Fruit fly (Drosophila melanogaster) whole organism, embryonic: Measurements from ENCODE around the gene CoRest.
A peak's percentile ranks its signal among the peaks of the same experiment; 100 is the strongest.

Experiments
- Ada2b ChIP-seq: fragments of 200-800 bp; sonication (Bioruptor generic); IDR thresholded peaks from 2 replicates; pipeline ENCODE4 v1.3.6; 2022; ENCODE audit warnings: missing biosample characterization, missing genetic modification characterization
- CG1024 ChIP-seq: fragments of 200-800 bp; sonication (Bioruptor generic); IDR thresholded peaks from 2 replicates; pipeline ENCODE4 v1.3.6; 2022; ENCODE audit warnings: missing biosample characterization, missing genetic modification characterization
- CG11456 ChIP-seq: fragments of 200-800 bp; sonication (Bioruptor generic); IDR thresholded peaks from 3 replicates; pipeline ENCODE4 v1.3.6; 2022; ENCODE audit warnings: missing biosample characterization, missing genetic modification characterization
- CG11696 ChIP-seq: fragments of 200-800 bp; sonication (Bioruptor generic); IDR thresholded peaks from 2 replicates; pipeline ENCODE4 v1.3.6; 2022; ENCODE audit warnings: missing biosample characterization, missing genetic modification characterization
- CG15011 ChIP-seq: fragments of 200-800 bp; sonication (Bioruptor generic); optimal IDR thresholded peaks from 3 replicates; lab custom pipeline; 2018; ENCODE audit warnings: missing biosample characterization, mild to moderate bottlenecking, missing genetic modification characterization
- CG16813 ChIP-seq: fragments of 200-800 bp; sonication (Bioruptor generic); IDR thresholded peaks from 3 replicates; pipeline ENCODE4 v1.3.6; 2022; ENCODE audit warnings: missing biosample characterization, missing genetic modification characterization; ENCODE audit not compliant: partially characterized antibody
- CG17568 ChIP-seq: fragments of 200-800 bp; sonication (Bioruptor generic); optimal IDR thresholded peaks from 2 replicates; lab custom pipeline; 2018; ENCODE audit warnings: missing biosample characterization, mild to moderate bottlenecking, missing genetic modification characterization, moderate library complexity
- CG17912 ChIP-seq: fragments of 200-800 bp; sonication (Bioruptor generic); optimal IDR thresholded peaks from 2 replicates; lab custom pipeline; 2018; ENCODE audit warnings: missing biosample characterization, mild to moderate bottlenecking, missing genetic modification characterization
- CG31224 ChIP-seq: fragments of 200-800 bp; sonication (Bioruptor generic); IDR thresholded peaks from 2 replicates; pipeline ENCODE4 v1.3.6; 2022; ENCODE audit warnings: missing biosample characterization, missing genetic modification characterization
- CG31365 ChIP-seq: fragments of 200-800 bp; sonication (Bioruptor generic); optimal IDR thresholded peaks from 2 replicates; lab custom pipeline; 2018; ENCODE audit warnings: missing biosample characterization, mild to moderate bottlenecking, missing genetic modification characterization
- CG3163 ChIP-seq: fragments of 200-800 bp; sonication (Bioruptor generic); optimal IDR thresholded peaks from 3 replicates; lab custom pipeline; 2016; ENCODE audit warnings: missing biosample characterization, missing genetic modification characterization
- CG3281 ChIP-seq: fragments of 200-800 bp; sonication (Bioruptor generic); optimal IDR thresholded peaks from 3 replicates; lab custom pipeline; 2017; ENCODE audit warnings: missing biosample characterization, mild to moderate bottlenecking, missing genetic modification characterization
- CG4328 ChIP-seq: fragments of 200-800 bp; sonication (Bioruptor generic); optimal IDR thresholded peaks from 3 replicates; lab custom pipeline; 2017; ENCODE audit warnings: missing biosample characterization, missing genetic modification reagents, missing genetic modification characterization
- CG4707 ChIP-seq: fragments of 200-800 bp; sonication (Bioruptor generic); optimal IDR thresholded peaks from 2 replicates; lab custom pipeline; 2018; ENCODE audit warnings: missing biosample characterization, mild to moderate bottlenecking, missing genetic modification characterization, moderate library complexity
- CG6254 ChIP-seq: fragments of 200-800 bp; sonication (Bioruptor generic); optimal IDR thresholded peaks from 3 replicates; lab custom pipeline; 2017; ENCODE audit warnings: mild to moderate bottlenecking, missing biosample characterization, missing genetic modification reagents, missing genetic modification characterization
- CG6813 ChIP-seq: fragments of 200-800 bp; sonication (Bioruptor generic); optimal IDR thresholded peaks from 2 replicates; lab custom pipeline; 2017; ENCODE audit warnings: missing biosample characterization, missing genetic modification characterization, mild to moderate bottlenecking, moderate library complexity, missing genetic modification reagents
- CG7928 ChIP-seq: fragments of 200-800 bp; sonication (Bioruptor generic); optimal IDR thresholded peaks from 2 replicates; lab custom pipeline; 2017; ENCODE audit warnings: missing biosample characterization, mild to moderate bottlenecking, missing genetic modification characterization
- CG8388 ChIP-seq: fragments of 200-800 bp; sonication (Bioruptor generic); optimal IDR thresholded peaks from 2 replicates; lab custom pipeline; 2019; ENCODE audit warnings: missing biosample characterization, mild to moderate bottlenecking, missing genetic modification characterization, moderate library complexity
- CkIIα-i1 ChIP-seq: fragments of 200-800 bp; sonication (Bioruptor generic); IDR thresholded peaks from 2 replicates; pipeline ENCODE4 v1.3.6; 2022; ENCODE audit warnings: missing biosample characterization, missing genetic modification characterization
- D19A ChIP-seq: fragments of 200-800 bp; optimal IDR thresholded peaks from 3 replicates; lab custom pipeline; 2019; ENCODE audit warnings: missing biosample characterization, mild to moderate bottlenecking, missing genetic modification characterization, moderate library complexity
- Dad ChIP-seq: fragments of 200-800 bp; sonication (Bioruptor generic); optimal IDR thresholded peaks from 3 replicates; lab custom pipeline; 2016; ENCODE audit warnings: missing biosample characterization, missing genetic modification characterization
- Doc2 ChIP-seq: fragments of 200-800 bp; sonication (Bioruptor generic); IDR thresholded peaks from 2 replicates; pipeline ENCODE4 v1.3.6; 2022; ENCODE audit warnings: missing biosample characterization, missing genetic modification characterization
- Hsf ChIP-seq: fragments of 200-800 bp; sonication (Bioruptor generic); optimal IDR thresholded peaks from 3 replicates; lab custom pipeline; 2016; ENCODE audit warnings: missing biosample characterization, missing genetic modification characterization
- Mrtf ChIP-seq: fragments of 200-800 bp; sonication (Bioruptor generic); IDR thresholded peaks from 3 replicates; pipeline ENCODE4 v1.3.6; 2022; ENCODE audit warnings: missing biosample characterization, missing genetic modification characterization
- NfI ChIP-seq: fragments of 200-800 bp; sonication (Bioruptor generic); optimal IDR thresholded peaks from 3 replicates; lab custom pipeline; 2018; ENCODE audit warnings: missing biosample characterization, mild to moderate bottlenecking, missing genetic modification characterization, moderate library complexity
- Oli ChIP-seq: fragments of 200-800 bp; sonication (Bioruptor generic); optimal IDR thresholded peaks from 2 replicates; lab custom pipeline; 2018; ENCODE audit warnings: missing biosample characterization, mild to moderate bottlenecking, missing genetic modification characterization, moderate library complexity
- Pdp1 ChIP-seq, 2 experiments: fragments of 200-800 bp; sonication (Bioruptor generic); optimal IDR thresholded peaks; 3 replicates each; lab custom pipeline; 2016; ENCODE audit warnings: missing biosample characterization in 2 of 2, missing genetic modification characterization in 2 of 2, mild to moderate bottlenecking in 1 of 2, moderate library complexity in 1 of 2
- Sry-β ChIP-seq: fragments of 200-800 bp; sonication (Bioruptor generic); optimal IDR thresholded peaks from 2 replicates; lab custom pipeline; 2018; ENCODE audit warnings: missing biosample characterization, mild to moderate bottlenecking, missing genetic modification characterization, moderate library complexity
- Stat92E ChIP-seq, 3 experiments: fragments of >200 bp in 2 of 3; fragments of 200-800 bp in 1 of 3; sonication (Bioruptor generic) in 1 of 3; optimal IDR thresholded peaks; 2 replicates each; lab custom pipeline; 2017 to 2019; ENCODE audit warnings: missing biosample characterization in 3 of 3, missing genetic modification characterization in 3 of 3, mild to moderate bottlenecking in 1 of 3, moderate library complexity in 1 of 3
- Taf1 ChIP-seq: fragments of 200-800 bp; sonication (Bioruptor generic); IDR thresholded peaks from 2 replicates; pipeline ENCODE4 v1.3.6; 2022; ENCODE audit warnings: missing biosample characterization, missing genetic modification characterization
- abd-A ChIP-seq: fragments of 200-800 bp; sonication (Bioruptor generic); optimal IDR thresholded peaks from 3 replicates; lab custom pipeline; 2019; ENCODE audit warnings: missing biosample characterization, mild to moderate bottlenecking, missing genetic modification characterization, moderate library complexity
- ash1 ChIP-seq: fragments of 200-800 bp; sonication (Bioruptor generic); optimal IDR thresholded peaks from 2 replicates; lab custom pipeline; 2018; ENCODE audit warnings: missing biosample characterization, mild to moderate bottlenecking, missing genetic modification characterization
- cato ChIP-seq: fragments of 200-800 bp; sonication (Bioruptor generic); optimal IDR thresholded peaks from 2 replicates; lab custom pipeline; 2016; ENCODE audit warnings: missing biosample characterization, missing genetic modification characterization, borderline replicate concordance
- dan ChIP-seq: fragments of 200-800 bp; sonication (Bioruptor generic); IDR thresholded peaks from 2 replicates; pipeline ENCODE4 v1.3.6; 2022; ENCODE audit warnings: missing biosample characterization, missing genetic modification characterization
- esg ChIP-seq: fragments of 200-800 bp; sonication (Bioruptor generic); conservative IDR thresholded peaks from 2 replicates; pipeline ENCODE4 v1.3.6; 2022; ENCODE audit warnings: missing biosample characterization, missing genetic modification characterization
- gro ChIP-seq: fragments of 200-800 bp; sonication (Bioruptor generic); optimal IDR thresholded peaks from 2 replicates; lab custom pipeline; 2016; ENCODE audit warnings: missing biosample characterization, missing genetic modification characterization
- lola ChIP-seq, 3 experiments: fragments of >200 bp in 2 of 3; fragments of 200-800 bp in 1 of 3; sonication (Bioruptor generic) in 1 of 3; optimal IDR thresholded peaks; 2 replicates each; lab custom pipeline; 2017 to 2019; ENCODE audit warnings: missing biosample characterization in 3 of 3, missing genetic modification characterization in 3 of 3, mild to moderate bottlenecking in 1 of 3, moderate library complexity in 1 of 3
- maf-S ChIP-seq: fragments of 200-800 bp; sonication (Bioruptor generic); optimal IDR thresholded peaks from 2 replicates; lab custom pipeline; 2016; ENCODE audit warnings: missing biosample characterization, missing genetic modification characterization
- nau ChIP-seq: fragments of 200-800 bp; sonication (Bioruptor generic); optimal IDR thresholded peaks from 3 replicates; lab custom pipeline; 2017; ENCODE audit warnings: missing biosample characterization, mild to moderate bottlenecking, missing genetic modification characterization, missing genetic modification reagents
- nerfin-2 ChIP-seq: fragments of 200-800 bp; sonication (Bioruptor generic); IDR thresholded peaks from 2 replicates; pipeline ENCODE4 v1.3.6; 2022; ENCODE audit warnings: missing biosample characterization, missing genetic modification characterization; ENCODE audit not compliant: partially characterized antibody
- pan ChIP-seq, 4 experiments: fragments of >200 bp in 3 of 4; fragments of 200-800 bp in 1 of 4; sonication (Bioruptor generic) in 1 of 4; optimal IDR thresholded peaks in 3 of 4; IDR thresholded peaks in 1 of 4; 2 replicates each; pipeline versions ENCODE4 v1.3.6 to Lab custom; 2017 to 2022; ENCODE audit warnings: missing biosample characterization in 2 of 4, missing genetic modification characterization in 2 of 4, mixed read lengths in 1 of 4
- peb ChIP-seq: fragments of 200-800 bp; sonication (Bioruptor generic); IDR thresholded peaks from 2 replicates; pipeline ENCODE4 v1.3.6; 2022; ENCODE audit warnings: missing biosample characterization, missing genetic modification characterization
- slp2 ChIP-seq: fragments of 200-800 bp; sonication (Bioruptor generic); optimal IDR thresholded peaks from 2 replicates; lab custom pipeline; 2016; ENCODE audit warnings: missing biosample characterization, missing genetic modification characterization
- sna ChIP-seq: fragments of 200-800 bp; sonication (Bioruptor generic); IDR thresholded peaks from 2 replicates; pipeline ENCODE4 v1.3.6; 2022; ENCODE audit warnings: missing biosample characterization, missing genetic modification characterization; ENCODE audit not compliant: partially characterized antibody
- tna ChIP-seq: fragments of 200-800 bp; sonication (Bioruptor generic); IDR thresholded peaks from 2 replicates; pipeline ENCODE4 v1.3.6; 2022; ENCODE audit warnings: missing biosample characterization, missing genetic modification characterization; ENCODE audit not compliant: partially characterized antibody
- tup ChIP-seq: fragments of 200-800 bp; sonication (Bioruptor generic); optimal IDR thresholded peaks from 2 replicates; lab custom pipeline; 2016; ENCODE audit warnings: missing biosample characterization, mild to moderate bottlenecking, missing genetic modification characterization, moderate library complexity
- z ChIP-seq: fragments of 200-800 bp; sonication (Bioruptor generic); IDR thresholded peaks from 3 replicates; pipeline ENCODE4 v1.3.6; 2022; ENCODE audit warnings: missing biosample characterization, missing genetic modification characterization
- zen2 ChIP-seq: fragments of 200-800 bp; sonication (Bioruptor generic); IDR thresholded peaks from 3 replicates; pipeline ENCODE4 v1.3.6; 2022; ENCODE audit warnings: missing biosample characterization, missing genetic modification characterization; ENCODE audit not compliant: partially characterized antibody

CoRest gene

dm6 chrX:19579648-19580301 lies 58.0 kb downstream of the CoRest start, which contains the start of gene Tao (continued):
- TF ChIP-seq CG11456 (GFP tag; lab: Robert Waterston, UW), result no peak
- no peak for TF ChIP-seq Oli (tag; lab: Kevin White, UChicago)
- peak in 1 of 2 experiments; percentile 10 for TF ChIP-seq Pdp1 (GFP tag; optimal IDR thresholded peaks at IDR 0.05; lab: Kevin White, UChicago)
- TF ChIP-seq Mrtf (GFP tag; lab: Robert Waterston, UW), result no peak
- no peak for TF ChIP-seq Dad
- TF ChIP-seq CG16813 (GFP tag; lab: Robert Waterston, UW), result peak; percentile 89
- no peak for TF ChIP-seq CG6813 (GFP tag; lab: Kevin White, UChicago)
- no peak for TF ChIP-seq NfI (GFP tag; lab: Kevin White, UChicago)
- no peak for TF ChIP-seq lola (GFP tag; optimal IDR thresholded peaks at IDR 0.05; lab: Kevin White, UChicago)
- TF ChIP-seq esg (GFP tag; lab: Robert Waterston, UW), result no peak
- peak; percentile 52; the same call in 1 of the 2 replicates for TF ChIP-seq tna (GFP tag; lab: Robert Waterston, UW)
- TF ChIP-seq gro (GFP tag; lab: Kevin White, UChicago), result no peak
- TF ChIP-seq peb (GFP tag; lab: Robert Waterston, UW), result no peak
- TF ChIP-seq CG6254 (GFP tag; lab: Kevin White, UChicago), result no peak
- no peak for TF ChIP-seq CG8388 (GFP tag; lab: Kevin White, UChicago)
- TF ChIP-seq nerfin-2, result peak; percentile 68
- TF ChIP-seq CG3163 (GFP tag; lab: Kevin White, UChicago), result no peak
- TF ChIP-seq D19A (tag; lab: Kevin White, UChicago), result no peak
- no peak for TF ChIP-seq nau (GFP tag; lab: Kevin White, UChicago)
- no peak for TF ChIP-seq CG15011 (GFP tag; lab: Kevin White, UChicago)
- TF ChIP-seq dan, result no peak
- TF ChIP-seq CkIIα-i1 (GFP tag; lab: Robert Waterston, UW), result no peak
- no peak for TF ChIP-seq CG11696
- no peak for TF ChIP-seq pan (optimal IDR thresholded peaks at IDR 0.05; lab: Kevin White, UChicago)
- no peak for TF ChIP-seq pan (GFP tag; optimal IDR thresholded peaks at IDR 0.05 in 1 of 2, IDR thresholded peaks at IDR 0.05 in 1 of 2)
- no peak for TF ChIP-seq z (GFP tag; lab: Robert Waterston, UW)
- TF ChIP-seq Ada2b, result no peak
- no peak for TF ChIP-seq Sry-β (GFP tag; lab: Kevin White, UChicago)
- TF ChIP-seq maf-S (GFP tag; lab: Kevin White, UChicago), result no peak
- TF ChIP-seq ash1 (GFP tag; lab: Kevin White, UChicago), result no peak
- peak; percentile 74; the same call in 2 of the 3 replicates for TF ChIP-seq zen2 (GFP tag; lab: Robert Waterston, UW)
- TF ChIP-seq CG31224 (GFP tag; lab: Robert Waterston, UW), result no peak
- no peak for TF ChIP-seq cato (GFP tag; lab: Kevin White, UChicago)
- TF ChIP-seq slp2, result no peak
- no peak for TF ChIP-seq CG4707 (GFP tag; lab: Kevin White, UChicago)
- no peak for TF ChIP-seq CG31365 (tag; lab: Kevin White, UChicago)
- no peak for TF ChIP-seq abd-A (tag; lab: Kevin White, UChicago)
- TF ChIP-seq CG3281, result no peak
- TF ChIP-seq Taf1, result no peak
- TF ChIP-seq Stat92E (GFP tag; optimal IDR thresholded peaks at IDR 0.05; lab: Kevin White, UChicago), result no peak
- no peak for TF ChIP-seq Hsf (GFP tag; lab: Kevin White, UChicago)
- no peak for TF ChIP-seq CG17568
- TF ChIP-seq CG7928 (GFP tag; lab: Kevin White, UChicago), result no peak
- TF ChIP-seq CG1024 (GFP tag; lab: Robert Waterston, UW), result no peak
- TF ChIP-seq CG17912, result no peak
- TF ChIP-seq CG4328 (GFP tag; lab: Kevin White, UChicago), result no peak
- no peak for TF ChIP-seq tup (GFP tag; lab: Kevin White, UChicago)
- no peak for TF ChIP-seq Doc2
- peak; percentile 88 for TF ChIP-seq sna (GFP tag; lab: Robert Waterston, UW)
